Worm (Caenorhabditis elegans) whole organism, midembryonic: ENCODE measurements around the gene T25B9.9.
"Not testable (repeated sequence)": the region's sequence is repeated elsewhere in the genome, so short reads cannot be mapped to it uniquely, and the experiment has no call there.

Experiments
- T22C8.4 ChIP-seq: fragments of 200-800 bp; sonication (Bioruptor generic); IDR thresholded peaks from 2 replicates; pipeline ENCODE4 v1.3.6; 2022; ENCODE audit warnings: missing genetic modification characterization, missing compliant biosample characterization
- cog-1 ChIP-seq: sonication (generic microtip); optimal IDR thresholded peaks from 2 replicates; lab custom pipeline; 2016; ENCODE audit warnings: missing genetic modification characterization, missing compliant biosample characterization
- flt-1 ChIP-seq: fragments of 200-800 bp; sonication (Bioruptor generic); IDR thresholded peaks from 2 replicates; pipeline ENCODE4 v1.3.6; 2022; ENCODE audit warnings: missing genetic modification characterization, missing compliant biosample characterization
- klf-2 ChIP-seq: fragments of 200-800 bp; sonication (Bioruptor generic); conservative IDR thresholded peaks from 2 replicates; pipeline ENCODE4 v1.3.6; 2022; ENCODE audit warnings: missing genetic modification reagents, missing genetic modification characterization, missing compliant biosample characterization
- med-1 ChIP-seq: sonication (generic microtip); optimal IDR thresholded peaks from 2 replicates; lab custom pipeline; 2017; ENCODE audit warnings: missing genetic modification characterization, mild to moderate bottlenecking, missing compliant biosample characterization, antibody characterized with exemption, missing genetic modification reagents; ENCODE audit not compliant: insufficient read depth
- ref-1 ChIP-seq: fragments of 200-800 bp; sonication (Bioruptor generic); conservative IDR thresholded peaks from 2 replicates; pipeline ENCODE4 v1.3.6; 2022; ENCODE audit warnings: missing genetic modification reagents, missing genetic modification characterization, missing compliant biosample characterization
- tab-1 ChIP-seq: fragments of 200-800 bp; sonication (Bioruptor generic); IDR thresholded peaks from 2 replicates; pipeline ENCODE4 v1.3.6; 2022; ENCODE audit warnings: missing genetic modification characterization, missing compliant biosample characterization
- ztf-23 ChIP-seq: fragments of 200-800 bp; sonication (Bioruptor generic); IDR thresholded peaks from 2 replicates; pipeline ENCODE4 v1.3.6; 2022; ENCODE audit warnings: missing genetic modification reagents, missing genetic modification characterization, missing compliant biosample characterization
- ztf-29 ChIP-seq: fragments of 200-800 bp; sonication (Bioruptor generic); IDR thresholded peaks from 2 replicates; pipeline ENCODE4 v1.3.6; 2022; ENCODE audit warnings: missing genetic modification reagents, missing genetic modification characterization, missing compliant biosample characterization

The T25B9.9 gene

DNA sequence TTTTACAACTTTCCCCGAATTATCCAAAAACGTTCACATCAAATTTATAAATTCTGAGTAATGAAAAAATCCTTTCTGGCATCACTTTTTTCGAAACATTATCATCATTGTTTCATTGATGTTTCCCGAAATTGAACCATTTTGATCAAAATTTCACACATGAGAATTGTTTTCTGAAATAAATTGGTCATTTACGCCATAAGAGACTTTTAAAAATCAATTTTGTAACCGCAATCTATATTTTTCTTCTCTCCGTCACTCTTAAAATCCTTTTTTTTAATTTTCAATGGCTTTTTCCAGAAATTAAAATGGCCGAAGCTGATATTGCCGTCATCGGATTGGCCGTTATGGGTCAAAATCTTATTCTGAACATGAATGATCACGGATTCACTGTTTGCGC is at the start of gene T25B9.9:
TSS of gene T25B9.9 (plus strand) at position 301 of the 400 bp plus-strand sequence.
- TF ChIP-seq ztf-29, result no peak
- TF ChIP-seq T22C8.4 (GFP tag; lab: Robert Waterston, UW), result no peak
- TF ChIP-seq tab-1 (GFP tag; lab: Robert Waterston, UW), result no peak
- no peak for TF ChIP-seq ztf-23 (GFP tag; lab: Robert Waterston, UW)
- no peak for TF ChIP-seq ref-1 (GFP tag; lab: Robert Waterston, UW)
- no peak for TF ChIP-seq cog-1 (tag; lab: Kevin White, UChicago)
- TF ChIP-seq med-1 (GFP tag; lab: Kevin White, UChicago), result no peak
- TF ChIP-seq klf-2 (GFP tag; lab: Robert Waterston, UW), result no peak
- no peak for TF ChIP-seq flt-1 (GFP tag; lab: Robert Waterston, UW)

DNA sequence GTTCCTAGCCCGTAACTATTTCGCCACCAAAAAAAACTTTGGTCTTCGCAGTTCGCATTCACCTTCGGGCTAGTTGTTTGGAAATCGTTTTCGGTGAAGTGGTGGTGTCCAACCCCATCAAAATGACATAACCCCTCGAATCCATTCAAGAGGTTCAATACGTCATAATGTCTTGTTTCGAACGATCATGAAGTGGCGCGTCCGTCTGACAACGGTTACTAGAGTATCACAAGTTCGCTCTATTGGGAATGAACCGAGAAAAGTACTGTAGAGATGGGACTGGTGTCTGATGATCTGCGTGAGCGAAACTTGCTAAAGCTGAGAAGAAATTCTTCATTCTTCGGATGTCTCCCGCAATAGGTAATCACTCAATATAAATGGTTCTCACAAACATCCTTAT is 41.7 kb upstream of the T25B9.9 start, which contains the start of gene ZC168.2:
TSS of gene ZC168.2 (plus strand) at position 301 of the 400 bp plus-strand sequence.
- no peak for TF ChIP-seq flt-1 (GFP tag; lab: Robert Waterston, UW)
- no peak for TF ChIP-seq ztf-29
- TF ChIP-seq tab-1 (GFP tag; lab: Robert Waterston, UW), result no peak

DNA sequence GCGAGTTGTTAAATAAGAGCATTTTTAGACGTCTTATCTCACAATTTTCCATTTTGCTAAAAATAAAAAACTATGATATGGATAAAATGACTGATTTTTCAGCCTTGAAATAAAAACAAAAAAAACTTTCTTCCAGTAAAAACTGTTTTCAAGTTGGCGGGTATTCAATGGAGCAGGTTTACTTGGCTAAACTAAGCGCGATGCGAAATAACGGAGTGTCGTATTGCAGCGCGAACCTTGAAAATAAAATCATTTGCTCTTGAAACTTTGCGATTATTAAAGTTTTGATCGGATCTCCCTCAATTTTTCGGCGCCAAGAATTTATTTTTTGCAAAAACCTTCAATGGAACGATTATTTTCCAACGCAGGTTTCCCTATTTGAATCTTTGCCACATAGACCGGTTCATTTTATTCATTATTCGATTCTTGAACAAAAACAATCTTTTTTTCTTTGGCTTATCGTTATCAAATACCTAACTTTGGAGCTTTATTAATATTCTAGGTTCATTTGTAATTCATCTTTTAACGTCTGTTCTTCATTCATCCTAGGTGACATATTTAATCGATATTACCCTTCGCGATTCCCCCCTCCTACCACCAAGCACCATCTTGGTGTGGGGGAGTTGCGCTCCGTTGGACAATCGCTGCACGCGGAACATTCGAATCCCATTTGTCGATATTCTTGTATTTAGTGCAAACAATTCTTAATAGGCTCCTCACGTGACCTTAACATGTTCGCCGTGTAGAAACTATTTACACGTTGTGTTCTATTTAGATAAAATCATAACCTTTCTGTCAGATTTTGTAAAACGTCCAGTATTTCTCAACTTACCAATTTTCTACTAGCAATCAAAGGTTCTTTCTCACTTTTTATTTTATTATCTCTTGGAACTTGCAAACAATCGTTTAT is 34.7 kb upstream of the T25B9.9 start, which contains the start of the genes orc-5 and cyb-1:
TSS of gene orc-5 (minus strand) at position 62 of the 910 bp plus-strand sequence.
TSS of gene cyb-1 (plus strand) at position 690 of the 910 bp plus-strand sequence.
- TF ChIP-seq flt-1 (GFP tag; lab: Robert Waterston, UW) (no peak), T22C8.4 (GFP tag; lab: Robert Waterston, UW) (peak; percentile 68)

DNA sequence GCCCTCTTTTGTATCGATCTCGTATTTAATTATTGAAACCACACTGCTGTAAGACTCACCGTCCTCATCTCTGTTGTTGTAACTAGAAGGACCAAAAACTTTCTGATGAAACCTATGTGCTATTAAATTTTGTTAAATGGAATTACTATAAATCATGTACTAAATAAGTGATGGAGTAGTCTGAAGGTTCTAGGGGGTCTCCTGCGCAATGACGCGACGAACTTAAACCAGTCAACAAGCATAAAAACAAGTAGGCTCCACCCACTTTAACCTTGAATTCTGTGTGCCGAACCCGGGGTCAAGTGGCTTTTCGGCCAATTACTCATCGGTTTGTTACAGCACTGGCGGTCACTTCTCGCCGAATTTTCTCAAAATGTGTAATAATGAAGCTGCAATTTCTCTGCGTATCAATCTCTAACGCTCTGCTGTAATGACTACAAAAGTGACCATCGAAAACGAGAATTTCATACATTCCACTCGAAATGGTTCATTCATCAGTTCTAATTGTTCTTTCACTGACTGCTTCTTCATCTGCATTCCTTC is 32.4 kb upstream of the T25B9.9 start, which contains the start of gene grl-21:
TSS of gene grl-21 (plus strand) at position 464 of the 543 bp plus-strand sequence.
- TF ChIP-seq med-1 (GFP tag; lab: Kevin White, UChicago) (no peak), ztf-29 (no peak), ref-1 (GFP tag; lab: Robert Waterston, UW) (no peak), cog-1 (tag; lab: Kevin White, UChicago) (no peak), tab-1 (GFP tag; lab: Robert Waterston, UW) (no peak), ztf-23 (GFP tag; lab: Robert Waterston, UW) (no peak), T22C8.4 (GFP tag; lab: Robert Waterston, UW) (no peak), klf-2 (GFP tag; lab: Robert Waterston, UW) (no peak), flt-1 (GFP tag; lab: Robert Waterston, UW) (no peak)

DNA sequence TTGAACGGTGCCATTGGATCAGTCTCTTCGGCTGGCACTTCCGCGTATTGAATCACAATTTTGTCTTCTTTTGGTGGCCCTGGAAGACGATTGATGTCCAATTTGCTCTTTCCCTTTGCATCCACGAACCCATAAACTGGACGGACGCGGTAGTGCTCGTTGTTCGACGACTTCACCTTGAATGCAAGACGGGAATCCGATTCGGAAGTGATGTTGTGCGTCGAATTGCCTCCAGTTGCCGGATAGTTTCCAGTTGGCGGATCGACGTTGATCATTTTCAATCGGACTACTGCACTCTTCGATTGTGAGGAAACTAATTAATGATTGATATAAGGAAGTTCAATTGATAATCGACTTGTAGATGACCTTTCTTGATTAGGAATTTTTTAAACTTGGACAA is 31.1 kb upstream of the T25B9.9 start, which contains the start of gene ssp-34:
TSS of gene ssp-34 (minus strand) at position 275 of the 400 bp plus-strand sequence.
- TF ChIP-seq klf-2 (GFP tag; lab: Robert Waterston, UW) (no peak), T22C8.4 (GFP tag; lab: Robert Waterston, UW) (no peak), ref-1 (GFP tag; lab: Robert Waterston, UW) (no peak), tab-1 (GFP tag; lab: Robert Waterston, UW) (no peak), ztf-23 (GFP tag; lab: Robert Waterston, UW) (no peak), flt-1 (GFP tag; lab: Robert Waterston, UW) (no peak), med-1 (GFP tag; lab: Kevin White, UChicago) (no peak), cog-1 (tag; lab: Kevin White, UChicago) (no peak), ztf-29 (no peak)

DNA sequence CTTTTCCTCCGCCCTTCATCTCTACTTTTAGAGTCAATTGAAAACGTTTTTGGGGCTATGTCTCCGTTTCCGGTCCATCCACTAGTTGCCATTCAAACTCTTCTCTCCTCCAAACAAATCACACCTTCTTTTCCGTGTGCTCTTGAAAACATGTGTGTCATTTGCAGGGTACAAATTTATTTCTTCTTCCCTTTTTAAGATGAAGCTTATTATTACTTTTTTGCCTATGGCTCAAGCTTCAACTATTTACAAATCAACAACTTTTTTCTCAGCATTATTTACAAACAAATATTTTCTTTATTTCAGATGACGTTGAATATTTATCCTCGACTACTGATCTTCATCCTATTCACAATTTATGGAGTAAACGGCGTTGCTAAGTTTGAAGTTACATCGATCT is 25.0 kb upstream of the T25B9.9 start, which contains the start of gene T25B9.3:
TSS of gene T25B9.3 (plus strand) at position 301 of the 400 bp plus-strand sequence.
- TF ChIP-seq flt-1 (GFP tag; lab: Robert Waterston, UW) (no peak), ztf-23 (GFP tag; lab: Robert Waterston, UW) (no peak), cog-1 (tag; lab: Kevin White, UChicago) (no peak), ref-1 (GFP tag; lab: Robert Waterston, UW) (no peak), T22C8.4 (GFP tag; lab: Robert Waterston, UW) (no peak), klf-2 (GFP tag; lab: Robert Waterston, UW) (no peak), med-1 (GFP tag; lab: Kevin White, UChicago) (no peak), ztf-29 (no peak), tab-1 (GFP tag; lab: Robert Waterston, UW) (no peak)

DNA sequence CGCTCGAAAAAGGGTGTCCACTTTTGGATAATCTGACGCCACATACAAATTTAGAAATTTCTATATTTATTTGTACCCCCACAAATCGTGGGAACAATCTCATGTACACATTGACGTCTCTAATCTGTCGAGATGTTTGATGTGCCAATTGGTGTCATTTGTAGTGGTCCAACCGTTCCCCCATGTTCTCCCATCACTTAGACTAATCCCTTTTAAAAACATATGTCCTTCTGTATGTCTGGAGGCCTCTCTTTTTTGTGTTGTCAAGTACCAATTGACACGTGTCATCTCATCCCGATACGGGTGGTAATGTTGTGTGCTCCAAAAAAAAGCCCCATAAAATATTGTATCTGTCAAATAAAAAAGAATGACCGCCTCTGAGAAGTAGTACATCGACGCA is 24.1 kb upstream of the T25B9.9 start:
- TF ChIP-seq ref-1 (GFP tag; lab: Robert Waterston, UW), result no peak
- TF ChIP-seq med-1 (GFP tag; lab: Kevin White, UChicago), result no peak

DNA sequence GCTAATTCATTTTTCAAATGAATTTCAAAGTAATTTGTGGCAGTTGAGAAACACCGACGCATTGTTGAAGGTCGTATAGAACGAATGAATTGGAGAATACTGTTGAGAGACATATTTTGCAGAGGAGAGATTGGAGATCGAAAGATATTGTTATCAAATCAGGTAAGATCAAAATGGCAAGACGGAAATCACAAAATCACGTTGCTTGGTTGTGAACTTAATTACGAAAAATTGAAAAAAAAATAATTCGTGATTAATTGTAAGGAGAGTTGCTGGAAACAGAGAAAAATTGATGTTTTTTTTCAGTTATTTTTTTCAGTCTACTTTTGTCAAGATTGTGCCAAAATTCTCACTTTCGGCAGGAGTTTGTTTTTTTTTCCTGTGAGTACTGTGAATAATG is 19.4 kb upstream of the T25B9.9 start, which contains the start of gene T25B9.1:
TSS of gene T25B9.1 (minus strand) at position 101 of the 400 bp plus-strand sequence.
- TF ChIP-seq med-1 (GFP tag; lab: Kevin White, UChicago) (no peak), T22C8.4 (GFP tag; lab: Robert Waterston, UW) (no peak), klf-2 (GFP tag; lab: Robert Waterston, UW) (no peak), tab-1 (GFP tag; lab: Robert Waterston, UW) (no peak), ztf-29 (no peak), cog-1 (tag; lab: Kevin White, UChicago) (no peak), ref-1 (GFP tag; lab: Robert Waterston, UW) (no peak), flt-1 (GFP tag; lab: Robert Waterston, UW) (no peak)

DNA sequence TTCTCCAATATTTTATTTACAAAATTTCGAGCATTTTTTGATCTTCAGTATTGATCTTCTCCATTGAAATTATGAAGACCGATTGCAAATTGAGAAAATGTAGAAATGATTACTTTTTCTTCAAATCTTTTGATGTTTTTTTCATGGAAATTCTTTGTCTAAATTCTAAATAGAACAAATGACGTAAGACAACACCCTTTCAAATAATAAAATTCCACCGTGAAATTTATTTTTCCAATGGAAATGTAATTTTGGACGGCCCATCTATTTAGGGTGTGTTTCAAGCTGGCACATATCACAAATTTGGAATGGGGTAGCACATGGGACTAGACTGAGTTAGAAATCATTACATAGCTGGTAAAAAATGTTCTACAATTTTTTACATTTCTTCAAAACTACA is 17.7 kb upstream of the T25B9.9 start, which contains the start of gene T25B9.2:
TSS of gene T25B9.2 (minus strand) at position 101 of the 400 bp plus-strand sequence.
- TF ChIP-seq tab-1 (GFP tag; lab: Robert Waterston, UW); klf-2 (GFP tag; lab: Robert Waterston, UW); cog-1 (tag; lab: Kevin White, UChicago): not testable (repeated sequence)
